Worm (Caenorhabditis elegans) whole organism, L1 larva: Measurements from ENCODE around the gene str-108.

Source experiments
- ceh-82 ChIP-seq, 3 experiments: fragments of 150-350 bp in 1 of 3; sonication (generic microtip) in 2 of 3; optimal IDR thresholded peaks; 2 replicates each; lab custom pipeline; 2014 to 2017; ENCODE audit warnings: missing biosample characterization in 3 of 3, missing genetic modification characterization in 3 of 3
- ces-1 ChIP-seq: fragments of 150-350 bp; optimal IDR thresholded peaks from 2 replicates; lab custom pipeline; 2014; ENCODE audit warnings: missing biosample characterization, missing genetic modification reagents, missing genetic modification characterization
- dpl-1 ChIP-seq, 3 experiments: fragments of 150-350 bp in 2 of 3; sonication (generic microtip) in 1 of 3; optimal IDR thresholded peaks; 2 replicates each; lab custom pipeline; 2014 to 2017; ENCODE audit warnings: missing biosample characterization in 3 of 3, missing genetic modification characterization in 3 of 3, missing genetic modification reagents in 3 of 3
- fkh-4 ChIP-seq: sonication (generic microtip); optimal IDR thresholded peaks from 2 replicates; lab custom pipeline; 2016; ENCODE audit warnings: missing compliant biosample characterization, missing genetic modification characterization, borderline replicate concordance
- lin-35 ChIP-seq, 2 experiments: fragments of 150-350 bp; optimal IDR thresholded peaks; 2 replicates each; lab custom pipeline; 2014; ENCODE audit warnings: missing biosample characterization in 2 of 2, missing genetic modification characterization in 2 of 2, missing genetic modification reagents in 2 of 2
- lin-39 ChIP-seq: fragments of 150-350 bp; optimal IDR thresholded peaks from 2 replicates; lab custom pipeline; 2014; ENCODE audit warnings: missing biosample characterization, missing genetic modification reagents, missing genetic modification characterization
- nhr-28 ChIP-seq: fragments of 150-350 bp; optimal IDR thresholded peaks from 2 replicates; lab custom pipeline; 2014; ENCODE audit warnings: missing biosample characterization, missing genetic modification characterization
- nhr-76 ChIP-seq: sonication (generic microtip); optimal IDR thresholded peaks from 2 replicates; lab custom pipeline; 2017; ENCODE audit warnings: missing biosample characterization, missing genetic modification characterization
- nhr-77 ChIP-seq: fragments of 150-350 bp; optimal IDR thresholded peaks from 2 replicates; lab custom pipeline; 2014; ENCODE audit warnings: missing biosample characterization, missing genetic modification characterization
- rnt-1 ChIP-seq: sonication (generic microtip); optimal IDR thresholded peaks from 2 replicates; lab custom pipeline; 2016; ENCODE audit warnings: mild to moderate bottlenecking, missing genetic modification characterization, moderate library complexity, missing compliant biosample characterization
- skn-1 ChIP-seq: fragments of 150-350 bp; optimal IDR thresholded peaks from 2 replicates; lab custom pipeline; 2014; ENCODE audit warnings: missing biosample characterization, missing genetic modification characterization
- tlp-1 ChIP-seq: fragments of 150-350 bp; optimal IDR thresholded peaks from 2 replicates; lab custom pipeline; 2014; ENCODE audit warnings: missing biosample characterization, missing genetic modification characterization

ce11 chrV:16120922-16121321 is 45.1 kb upstream of the str-108 start, which contains the start of gene skr-3:
- no peak for TF ChIP-seq lin-35 (GFP tag; optimal IDR thresholded peaks at IDR 0.05; lab: Kevin White, UChicago)
- TF ChIP-seq nhr-77 (tag; lab: Kevin White, UChicago), result no peak
- no peak for TF ChIP-seq fkh-4 (tag; lab: Kevin White, UChicago)
- no peak for TF ChIP-seq ces-1 (GFP tag; lab: Kevin White, UChicago)
- no peak for TF ChIP-seq nhr-76 (tag; lab: Kevin White, UChicago)
- no peak for TF ChIP-seq rnt-1 (tag; lab: Kevin White, UChicago)
- no peak for TF ChIP-seq nhr-28 (tag; lab: Kevin White, UChicago)
- TF ChIP-seq lin-39, result no peak
- no peak for TF ChIP-seq ceh-82 (tag; optimal IDR thresholded peaks at IDR 0.05; lab: Kevin White, UChicago)
- TF ChIP-seq skn-1, result no peak
- no peak for TF ChIP-seq dpl-1 (GFP tag; optimal IDR thresholded peaks at IDR 0.05; lab: Kevin White, UChicago)
- TF ChIP-seq tlp-1 (tag; lab: Kevin White, UChicago), result no peak
